Worm (Caenorhabditis elegans): ENCODE results near the gene pat-9.

pat-9 gene

DNA sequence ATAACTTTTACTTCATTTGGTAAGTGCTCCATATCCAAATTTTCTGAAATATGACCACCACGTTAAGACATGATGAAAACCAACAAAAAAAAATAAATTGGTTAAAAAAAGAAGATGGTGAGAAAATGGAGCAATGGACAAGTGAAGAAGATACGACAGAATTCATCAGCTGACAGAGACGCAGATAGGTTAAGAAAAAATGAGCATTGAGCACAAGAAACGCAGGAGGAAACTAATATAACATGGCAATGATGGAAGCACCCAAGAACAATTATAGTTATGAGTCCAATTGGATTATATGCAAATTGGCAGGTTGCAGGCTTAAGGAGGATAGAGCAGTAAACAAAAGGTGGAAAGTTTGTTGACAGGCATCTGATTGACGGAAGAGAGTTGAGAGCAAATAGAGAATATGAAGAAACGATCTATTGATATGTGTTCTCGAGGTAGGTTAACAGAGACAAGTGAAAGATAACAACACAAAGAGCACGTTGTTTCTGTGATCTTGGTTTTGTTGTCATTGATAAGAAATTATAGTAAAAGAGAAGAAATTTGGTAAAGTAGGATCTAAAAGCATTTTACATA is 17.2 kb downstream of the pat-9 start, which contains the start of gene K08B5.2:
Gene K08B5.2, minus strand, starts transcription at position 43 of the 582 bp plus-strand sequence.
- no peak for TF ChIP-seq unc-3 (GFP tag; conservative IDR thresholded peaks at IDR 0.05)
- TF ChIP-seq unc-3 (tag; optimal IDR thresholded peaks at IDR 0.05), result no peak
- peak; percentile 66 for TF ChIP-seq unc-42 (tag; optimal IDR thresholded peaks at IDR 0.05)
- peak; percentile 41 for TF ChIP-seq elt-2 (tag; optimal IDR thresholded peaks at IDR 0.05)
- TF ChIP-seq ceh-18 (tag; optimal IDR thresholded peaks at IDR 0.05), result peak; percentile 21

DNA sequence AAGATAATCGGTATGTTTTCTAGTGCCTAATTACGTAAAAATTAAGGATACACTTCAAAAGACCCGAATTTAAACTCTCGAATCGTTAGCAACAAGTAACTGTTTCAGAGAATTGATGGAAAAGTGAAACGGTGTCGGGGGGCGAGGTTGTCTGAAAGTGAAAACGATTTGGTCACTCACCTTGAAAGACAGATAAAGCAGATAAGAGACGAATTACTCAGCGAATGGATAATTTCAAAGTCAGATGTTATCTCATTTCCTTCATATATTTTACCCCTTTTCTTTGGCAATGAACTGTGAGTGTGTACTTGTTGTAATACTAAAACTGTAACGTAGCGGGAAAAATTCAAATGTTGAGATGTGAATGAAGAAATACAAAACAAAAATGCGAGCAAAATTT is 19.0 kb downstream of the pat-9 start:
- TF ChIP-seq ahr-1 (tag; optimal IDR thresholded peaks at IDR 0.05) (no peak), fkh-10 (GFP tag; optimal IDR thresholded peaks at IDR 0.05) (no peak), fax-1 (tag; optimal IDR thresholded peaks at IDR 0.05) (no peak), sdc-2 (tag; optimal IDR thresholded peaks at IDR 0.05) (no peak), nhr-232 (tag; optimal IDR thresholded peaks at IDR 0.05) (no peak), ceh-9 (tag; optimal IDR thresholded peaks at IDR 0.05) (no peak), hlh-13 (GFP tag; optimal IDR thresholded peaks at IDR 0.05) (no peak)

DNA sequence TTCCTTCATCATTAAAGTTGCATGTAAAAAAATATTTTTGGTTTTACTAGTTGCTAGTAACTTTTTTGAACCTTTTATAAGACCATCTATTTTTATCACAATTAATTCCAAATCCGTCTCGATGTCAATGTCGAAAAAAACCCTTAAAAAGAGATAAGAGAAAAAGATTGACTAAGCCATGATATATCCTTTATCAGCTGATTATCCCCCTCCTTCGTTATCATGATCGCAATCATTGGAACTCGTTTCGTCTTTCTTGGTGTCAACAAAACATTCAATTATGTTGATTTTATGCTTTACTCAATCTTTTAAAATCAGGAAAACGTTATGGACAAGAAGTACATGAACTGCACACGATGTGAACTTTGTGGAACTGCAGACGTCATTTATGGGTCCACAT is 21.4 kb downstream of the pat-9 start, which contains the start of gene K08B5.1:
Gene K08B5.1, plus strand, starts transcription at position 318 of the 400 bp plus-strand sequence.
- TF ChIP-seq zip-5 (tag; optimal IDR thresholded peaks at IDR 0.05), result no peak
- no peak for TF ChIP-seq nhr-11 (tag; optimal IDR thresholded peaks at IDR 0.05)
- no peak for TF ChIP-seq ama-1 (optimal IDR thresholded peaks at IDR 0.05)
- TF ChIP-seq unc-55 (GFP tag; optimal IDR thresholded peaks at IDR 0.05), result no peak
- TF ChIP-seq unc-86 (tag; optimal IDR thresholded peaks at IDR 0.05), result no peak
- no peak for TF ChIP-seq ztf-16 (tag; optimal IDR thresholded peaks at IDR 0.05)
- TF ChIP-seq F13H6.1 (tag; optimal IDR thresholded peaks at IDR 0.05), result no peak
- no peak for TF ChIP-seq pha-2 (tag; optimal IDR thresholded peaks at IDR 0.05)
- no peak for TF ChIP-seq ceh-22 (tag; optimal IDR thresholded peaks at IDR 0.05)
- TF ChIP-seq ceh-31 (tag; optimal IDR thresholded peaks at IDR 0.05), result no peak
- no peak for TF ChIP-seq ttx-3 (tag; optimal IDR thresholded peaks at IDR 0.05)

DNA sequence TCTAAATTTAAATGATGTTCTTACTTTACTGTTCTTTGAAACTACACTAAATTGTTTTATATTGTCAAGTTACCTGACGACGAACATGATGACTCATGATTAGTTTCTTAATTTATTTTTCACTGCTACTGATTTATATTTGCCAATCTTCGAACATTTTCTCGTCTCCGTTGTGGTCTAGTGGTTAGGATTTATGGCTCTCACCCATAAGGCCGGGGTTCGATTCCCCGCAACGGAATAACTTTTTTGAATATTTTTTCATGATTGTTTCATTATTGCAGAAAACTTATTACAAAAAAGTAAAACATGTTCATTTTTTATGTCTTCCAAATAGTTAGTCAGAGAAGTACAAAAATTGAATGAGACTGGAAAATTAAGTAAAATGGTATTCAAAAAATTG is 22.1 kb downstream of the pat-9 start:
- TF ChIP-seq K09A11.1 (tag; optimal IDR thresholded peaks at IDR 0.05; ENCODE audit: insufficient read depth), result no peak
- TF ChIP-seq pha-4 (tag; optimal IDR thresholded peaks at IDR 0.05), result no peak
- TF ChIP-seq unc-3 (GFP tag; conservative IDR thresholded peaks at IDR 0.05), result no peak
- no peak for TF ChIP-seq unc-3 (tag; optimal IDR thresholded peaks at IDR 0.05)
- TF ChIP-seq syd-9 (tag; optimal IDR thresholded peaks at IDR 0.05), result no peak
- no peak for TF ChIP-seq dve-1 (tag; optimal IDR thresholded peaks at IDR 0.05)
- no peak for TF ChIP-seq ceh-19 (GFP tag; optimal IDR thresholded peaks at IDR 0.05)
- no peak for TF ChIP-seq pha-2 (tag; optimal IDR thresholded peaks at IDR 0.05)
- no peak for TF ChIP-seq unc-55 (GFP tag; optimal IDR thresholded peaks at IDR 0.05)
- no peak for TF ChIP-seq pqm-1 (tag; optimal IDR thresholded peaks at IDR 0.05)

DNA sequence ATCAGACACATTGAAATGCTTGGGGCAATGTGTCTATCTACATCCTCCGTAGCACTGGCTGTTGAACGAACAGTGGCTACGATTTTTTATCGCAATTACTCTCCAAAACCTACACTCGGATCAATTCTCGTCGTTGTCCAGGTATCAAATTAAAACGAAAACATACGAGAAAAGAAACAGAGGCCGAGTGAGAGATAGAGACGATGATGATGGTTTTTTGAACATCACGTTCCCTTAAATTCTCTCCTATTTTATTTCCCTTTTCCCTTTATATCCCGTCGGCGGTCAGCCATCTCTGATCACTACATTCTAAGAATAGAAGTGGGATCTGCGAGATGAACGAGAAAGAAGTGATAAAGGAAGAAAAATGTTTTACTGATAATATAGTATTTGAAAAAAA is 22.7 kb downstream of the pat-9 start:
- TF ChIP-seq tbx-7 (tag; optimal IDR thresholded peaks at IDR 0.05), result no peak
- no peak for TF ChIP-seq ceh-19 (GFP tag; optimal IDR thresholded peaks at IDR 0.05)
- no peak for TF ChIP-seq ceh-24 (tag; optimal IDR thresholded peaks at IDR 0.05)
- TF ChIP-seq unc-55 (GFP tag; optimal IDR thresholded peaks at IDR 0.05), result no peak
- TF ChIP-seq sox-4 (tag; optimal IDR thresholded peaks at IDR 0.05), result no peak
- no peak for TF ChIP-seq hlh-6 (tag; optimal IDR thresholded peaks at IDR 0.05)
- TF ChIP-seq pax-1 (tag; optimal IDR thresholded peaks at IDR 0.05), result no peak
- no peak for TF ChIP-seq ceh-31 (tag; optimal IDR thresholded peaks at IDR 0.05)
- no peak for TF ChIP-seq hlh-30 (tag; optimal IDR thresholded peaks at IDR 0.05; ENCODE audit: insufficient read depth)
- no peak for TF ChIP-seq ceh-30 (tag; optimal IDR thresholded peaks at IDR 0.05)
- TF ChIP-seq ceh-45 (GFP tag; IDR thresholded peaks at IDR 0.05), result no peak
- TF ChIP-seq rnt-1 (tag; optimal IDR thresholded peaks at IDR 0.05), result no peak
- no peak for TF ChIP-seq C08G9.2 (tag; optimal IDR thresholded peaks at IDR 0.05)
- no peak for TF ChIP-seq elt-4 (tag; optimal IDR thresholded peaks at IDR 0.05)
- TF ChIP-seq ceh-34 (tag; optimal IDR thresholded peaks at IDR 0.05), result no peak
- TF ChIP-seq unc-3 (GFP tag; conservative IDR thresholded peaks at IDR 0.05), result no peak
- TF ChIP-seq unc-3 (tag; optimal IDR thresholded peaks at IDR 0.05), result no peak
- TF ChIP-seq F13H6.1 (tag; optimal IDR thresholded peaks at IDR 0.05), result no peak

Measured in whole organism, late embryonic.